Worm (Caenorhabditis elegans) whole organism, midembryonic: ENCODE results near the gene C09G9.8.

Source experiments
- T22C8.4 ChIP-seq: fragments of 200-800 bp; sonication (Bioruptor generic); IDR thresholded peaks from 2 replicates; pipeline ENCODE4 v1.3.6; 2022; ENCODE audit warnings: missing genetic modification characterization, missing compliant biosample characterization
- cog-1 ChIP-seq: sonication (generic microtip); optimal IDR thresholded peaks from 2 replicates; lab custom pipeline; 2016; ENCODE audit warnings: missing genetic modification characterization, missing compliant biosample characterization
- flt-1 ChIP-seq: fragments of 200-800 bp; sonication (Bioruptor generic); IDR thresholded peaks from 2 replicates; pipeline ENCODE4 v1.3.6; 2022; ENCODE audit warnings: missing genetic modification characterization, missing compliant biosample characterization
- klf-2 ChIP-seq: fragments of 200-800 bp; sonication (Bioruptor generic); conservative IDR thresholded peaks from 2 replicates; pipeline ENCODE4 v1.3.6; 2022; ENCODE audit warnings: missing genetic modification reagents, missing genetic modification characterization, missing compliant biosample characterization
- med-1 ChIP-seq: sonication (generic microtip); optimal IDR thresholded peaks from 2 replicates; lab custom pipeline; 2017; ENCODE audit warnings: missing genetic modification characterization, mild to moderate bottlenecking, missing compliant biosample characterization, antibody characterized with exemption, missing genetic modification reagents; ENCODE audit not compliant: insufficient read depth
- ref-1 ChIP-seq: fragments of 200-800 bp; sonication (Bioruptor generic); conservative IDR thresholded peaks from 2 replicates; pipeline ENCODE4 v1.3.6; 2022; ENCODE audit warnings: missing genetic modification reagents, missing genetic modification characterization, missing compliant biosample characterization
- tab-1 ChIP-seq: fragments of 200-800 bp; sonication (Bioruptor generic); IDR thresholded peaks from 2 replicates; pipeline ENCODE4 v1.3.6; 2022; ENCODE audit warnings: missing genetic modification characterization, missing compliant biosample characterization
- ztf-23 ChIP-seq: fragments of 200-800 bp; sonication (Bioruptor generic); IDR thresholded peaks from 2 replicates; pipeline ENCODE4 v1.3.6; 2022; ENCODE audit warnings: missing genetic modification reagents, missing genetic modification characterization, missing compliant biosample characterization
- ztf-29 ChIP-seq: fragments of 200-800 bp; sonication (Bioruptor generic); IDR thresholded peaks from 2 replicates; pipeline ENCODE4 v1.3.6; 2022; ENCODE audit warnings: missing genetic modification reagents, missing genetic modification characterization, missing compliant biosample characterization

The C09G9.8 gene

DNA sequence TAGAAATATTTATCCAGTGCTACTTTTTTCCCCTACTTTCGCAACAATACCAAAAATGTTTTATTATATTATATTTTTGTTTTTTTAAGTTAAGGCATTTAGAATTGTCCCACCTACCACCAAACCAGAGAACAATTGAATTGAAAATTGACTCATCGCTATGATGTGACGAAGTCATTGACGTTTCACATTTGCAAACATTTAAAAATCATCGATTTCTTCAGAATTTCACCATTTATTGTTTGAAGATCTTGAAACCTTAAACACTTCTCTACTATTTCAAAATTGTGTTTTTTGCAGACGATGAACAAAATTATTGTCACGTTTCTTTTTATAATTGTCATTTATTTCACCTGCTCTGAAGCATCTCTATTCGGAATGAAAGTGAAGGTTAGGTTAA is at the start of gene C09G9.8:
Gene C09G9.8, plus strand, starts transcription at position 301 of the 400 bp plus-strand sequence.
- TF ChIP-seq ref-1 (GFP tag; lab: Robert Waterston, UW) (no peak), cog-1 (tag; lab: Kevin White, UChicago) (no peak), tab-1 (GFP tag; lab: Robert Waterston, UW) (no peak), ztf-23 (GFP tag; lab: Robert Waterston, UW) (no peak), klf-2 (GFP tag; lab: Robert Waterston, UW) (no peak), flt-1 (no peak), med-1 (GFP tag; lab: Kevin White, UChicago) (no peak), ztf-29 (GFP tag; lab: Robert Waterston, UW) (no peak), T22C8.4 (GFP tag; lab: Robert Waterston, UW) (no peak)

DNA sequence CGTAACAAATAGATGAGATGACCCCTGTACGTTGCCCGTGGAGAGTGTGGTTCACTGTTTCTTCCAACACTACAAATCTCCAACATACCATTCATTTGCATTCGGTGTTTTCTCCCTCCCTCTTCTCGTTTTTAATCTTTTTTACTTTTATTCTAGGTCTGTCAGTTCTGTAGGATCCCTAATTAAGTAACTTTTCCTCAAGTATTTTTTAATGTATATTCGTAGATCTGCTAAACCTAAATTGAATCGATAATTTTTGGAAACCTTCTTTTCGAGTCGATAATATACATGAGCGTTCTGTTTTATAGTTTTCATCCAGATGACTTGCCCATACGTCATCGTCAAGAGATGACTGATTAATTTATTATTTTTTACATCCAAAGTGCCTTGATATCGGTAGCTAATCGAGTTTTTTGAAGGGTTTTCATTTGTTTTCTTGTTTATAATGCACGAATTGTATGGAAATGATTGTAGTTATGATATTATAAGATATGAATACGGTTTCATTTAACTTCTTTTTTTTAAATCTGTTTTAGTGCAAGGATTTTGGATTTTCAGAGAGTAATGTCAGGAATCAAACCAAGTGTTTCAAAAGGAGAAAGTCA is 41.0 kb upstream of the C09G9.8 start, which contains the start of the genes T28C6.11 and T11B7.1:
Gene T28C6.11, minus strand, starts transcription at position 101 of the 605 bp plus-strand sequence.
Gene T11B7.1, plus strand, starts transcription at position 555 of the 605 bp plus-strand sequence.
- no peak for TF ChIP-seq klf-2 (GFP tag; lab: Robert Waterston, UW)

DNA sequence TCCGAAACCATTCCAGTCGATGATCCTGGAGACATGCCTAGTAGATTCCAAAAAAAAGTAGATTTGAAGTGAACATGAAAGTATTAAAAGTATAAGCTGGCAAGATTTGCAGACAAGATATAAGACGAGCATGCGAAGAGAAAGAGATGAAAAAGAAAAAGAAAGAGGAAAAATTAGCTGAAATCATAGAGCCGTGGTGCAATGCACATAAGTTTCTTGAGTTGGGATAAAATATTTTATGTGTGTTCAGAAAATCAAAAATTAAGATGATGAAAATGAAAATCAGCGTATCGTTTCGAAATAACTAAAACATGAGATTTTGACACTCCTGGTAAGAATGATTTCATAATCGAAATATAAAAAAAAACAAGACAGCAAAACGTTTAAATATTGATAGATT is 36.8 kb upstream of the C09G9.8 start, which contains the start of gene T11B7.2:
Gene T11B7.2, minus strand, starts transcription at position 101 of the 400 bp plus-strand sequence.
- TF ChIP-seq ztf-23 (GFP tag; lab: Robert Waterston, UW) (no peak), ref-1 (GFP tag; lab: Robert Waterston, UW) (no peak), med-1 (GFP tag; lab: Kevin White, UChicago) (no peak), ztf-29 (GFP tag; lab: Robert Waterston, UW) (no peak), cog-1 (tag; lab: Kevin White, UChicago) (no peak), tab-1 (GFP tag; lab: Robert Waterston, UW) (no peak), T22C8.4 (GFP tag; lab: Robert Waterston, UW) (no peak), flt-1 (no peak), klf-2 (GFP tag; lab: Robert Waterston, UW) (no peak)

DNA sequence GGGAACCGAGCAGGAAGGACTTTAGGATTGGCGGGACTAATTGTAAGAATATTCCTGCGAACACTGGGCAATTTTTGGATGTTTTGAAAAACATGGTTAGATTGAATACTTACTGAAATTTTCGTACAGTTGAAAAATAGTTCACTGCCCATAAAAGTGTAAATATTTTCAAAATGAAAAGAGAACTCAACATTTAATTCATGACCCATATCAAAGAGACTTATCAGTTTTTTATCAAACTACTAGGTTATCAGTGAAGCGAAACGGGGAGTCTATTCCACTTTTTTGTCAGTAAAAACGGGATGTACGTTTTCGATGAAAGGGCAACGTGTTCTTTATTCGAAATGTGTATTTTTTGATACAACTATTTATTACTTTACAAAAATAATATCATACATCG is 35.4 kb upstream of the C09G9.8 start:
- no peak for TF ChIP-seq tab-1 (GFP tag; lab: Robert Waterston, UW)
- TF ChIP-seq ztf-23 (GFP tag; lab: Robert Waterston, UW) = no peak
- TF ChIP-seq klf-2 (GFP tag; lab: Robert Waterston, UW) = no peak
- no peak for TF ChIP-seq flt-1
- TF ChIP-seq ztf-29 (GFP tag; lab: Robert Waterston, UW) = no peak
- TF ChIP-seq ref-1 (GFP tag; lab: Robert Waterston, UW) = no peak
- no peak for TF ChIP-seq T22C8.4 (GFP tag; lab: Robert Waterston, UW)
- TF ChIP-seq med-1 (GFP tag; lab: Kevin White, UChicago) = no peak
- no peak for TF ChIP-seq cog-1 (tag; lab: Kevin White, UChicago)

DNA sequence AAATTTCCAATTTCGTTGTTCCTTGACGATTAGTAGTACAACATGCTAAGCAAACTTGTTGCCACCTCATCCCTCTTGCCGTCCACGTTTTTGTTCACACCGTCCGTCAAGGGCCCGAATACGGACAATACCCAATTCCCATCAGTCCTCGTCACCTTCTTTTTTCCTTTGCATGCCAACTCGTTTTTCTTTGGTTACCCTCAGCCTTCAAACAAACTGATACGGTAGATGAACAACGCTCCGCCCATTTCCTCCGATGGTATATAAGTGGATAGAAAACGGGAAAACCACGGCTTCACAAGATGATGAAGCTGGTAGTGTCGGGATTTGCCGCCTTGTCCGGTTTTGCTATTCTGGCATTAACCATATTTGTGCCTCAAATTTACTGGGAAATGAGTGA is 33.4 kb upstream of the C09G9.8 start, which contains the start of gene col-118:
Gene col-118, plus strand, starts transcription at position 301 of the 400 bp plus-strand sequence.
- no peak for TF ChIP-seq flt-1
- no peak for TF ChIP-seq ref-1 (GFP tag; lab: Robert Waterston, UW)
- no peak for TF ChIP-seq T22C8.4 (GFP tag; lab: Robert Waterston, UW)
- TF ChIP-seq klf-2 (GFP tag; lab: Robert Waterston, UW) = no peak
- no peak for TF ChIP-seq med-1 (GFP tag; lab: Kevin White, UChicago)
- no peak for TF ChIP-seq ztf-23 (GFP tag; lab: Robert Waterston, UW)
- TF ChIP-seq ztf-29 (GFP tag; lab: Robert Waterston, UW) = no peak
- TF ChIP-seq tab-1 (GFP tag; lab: Robert Waterston, UW) = no peak
- TF ChIP-seq cog-1 (tag; lab: Kevin White, UChicago) = no peak

DNA sequence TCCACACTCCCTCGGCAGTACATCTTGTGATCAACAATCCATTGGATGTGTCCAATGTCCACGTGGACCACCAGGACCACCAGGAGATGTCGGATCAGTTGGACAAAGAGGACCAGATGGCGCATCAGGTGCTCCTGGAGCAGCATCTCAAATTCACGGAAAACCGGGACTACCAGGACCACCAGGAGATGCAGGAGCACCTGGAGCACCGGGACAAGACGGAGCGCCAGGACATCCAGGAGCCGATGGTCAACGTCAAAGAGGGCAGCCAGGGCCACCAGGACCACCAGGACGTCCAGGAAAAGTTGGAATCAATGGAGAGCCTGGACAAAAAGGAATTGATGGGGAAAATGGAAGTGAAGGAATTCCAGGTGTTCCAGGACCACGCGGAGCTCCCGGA is 32.3 kb upstream of the C09G9.8 start:
- TF ChIP-seq ztf-23 (GFP tag; lab: Robert Waterston, UW) (no peak), T22C8.4 (GFP tag; lab: Robert Waterston, UW) (no peak), klf-2 (GFP tag; lab: Robert Waterston, UW) (no peak), ztf-29 (GFP tag; lab: Robert Waterston, UW) (no peak), ref-1 (GFP tag; lab: Robert Waterston, UW) (no peak), cog-1 (tag; lab: Kevin White, UChicago) (no peak), tab-1 (GFP tag; lab: Robert Waterston, UW) (no peak), med-1 (GFP tag; lab: Kevin White, UChicago) (no peak), flt-1 (no peak)

DNA sequence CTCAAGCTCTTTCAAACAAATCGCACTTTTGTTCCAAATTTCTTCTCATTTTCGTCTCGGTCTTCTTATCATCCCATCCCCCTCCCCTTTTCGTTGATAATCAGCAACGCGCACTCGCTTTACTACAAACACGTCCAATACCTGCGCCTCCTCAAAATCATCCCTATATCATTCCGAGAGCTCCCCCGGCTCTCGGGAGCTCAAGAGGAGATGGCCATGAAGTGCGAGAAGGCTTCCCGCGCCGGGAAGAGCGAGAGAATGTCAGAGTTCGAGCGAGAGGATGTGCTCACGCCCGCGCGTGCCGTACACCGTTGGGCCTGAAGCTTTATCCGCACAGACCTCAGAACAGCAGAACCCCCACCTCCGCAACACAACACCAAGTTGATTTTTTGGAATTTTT is 30.5 kb upstream of the C09G9.8 start:
- no peak for TF ChIP-seq tab-1 (GFP tag; lab: Robert Waterston, UW)
- TF ChIP-seq med-1 (GFP tag; lab: Kevin White, UChicago) = no peak
- no peak for TF ChIP-seq ztf-23 (GFP tag; lab: Robert Waterston, UW)
- TF ChIP-seq ztf-29 (GFP tag; lab: Robert Waterston, UW) = no peak

DNA sequence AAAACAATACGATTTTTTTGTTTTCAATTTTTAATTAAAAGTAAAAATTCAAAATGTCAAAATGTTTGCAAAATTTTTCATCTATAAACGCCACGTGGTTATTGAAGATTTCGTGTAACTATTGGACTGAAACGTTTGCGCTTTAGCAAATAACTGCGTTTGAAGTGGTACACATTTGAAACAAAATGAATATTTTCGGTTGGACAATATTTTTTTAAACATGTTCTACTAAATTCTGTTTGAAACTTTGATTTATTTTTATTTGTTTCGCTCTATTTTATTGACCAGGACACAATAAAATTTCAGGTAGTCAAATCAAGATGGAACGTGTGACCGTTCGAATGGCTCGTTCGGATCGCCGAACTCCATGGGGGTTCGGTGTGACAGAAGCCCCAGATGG is 29.1 kb upstream of the C09G9.8 start, which contains the start of gene alp-1:
Gene alp-1, plus strand, starts transcription at position 301 of the 400 bp plus-strand sequence.
- TF ChIP-seq ztf-23 (GFP tag; lab: Robert Waterston, UW) (no peak), ref-1 (GFP tag; lab: Robert Waterston, UW) (no peak), ztf-29 (GFP tag; lab: Robert Waterston, UW) (no peak), T22C8.4 (GFP tag; lab: Robert Waterston, UW) (no peak), tab-1 (GFP tag; lab: Robert Waterston, UW) (no peak), flt-1 (no peak), cog-1 (tag; lab: Kevin White, UChicago) (no peak), med-1 (GFP tag; lab: Kevin White, UChicago) (no peak), klf-2 (GFP tag; lab: Robert Waterston, UW) (no peak)

DNA sequence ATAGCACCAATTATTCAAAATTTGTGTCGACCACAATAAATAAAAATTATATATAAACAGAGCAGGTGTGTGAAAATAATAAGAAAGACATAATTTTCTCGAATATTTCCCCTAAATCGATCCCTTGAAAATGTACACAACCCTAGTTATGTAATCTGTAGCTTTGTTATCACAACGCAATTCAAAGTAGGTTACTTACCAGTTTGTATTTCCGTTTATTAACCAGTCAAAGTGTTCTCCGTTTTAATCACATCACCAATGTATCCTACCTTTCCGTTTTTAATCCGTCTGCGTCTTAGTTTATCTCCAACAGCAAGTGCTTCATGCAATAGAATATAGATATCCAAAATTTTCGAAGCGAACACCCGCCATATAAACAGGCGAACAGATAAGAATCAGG is 28.0 kb upstream of the C09G9.8 start:
- TF ChIP-seq T22C8.4 (GFP tag; lab: Robert Waterston, UW) = no peak
- no peak for TF ChIP-seq flt-1
